Fruit fly (Drosophila melanogaster) whole organism: ENCODE data around the gene Cpr65Au.

Experiments used
- CG8478 ChIP-seq: fragments of >200 bp; optimal IDR thresholded peaks from 2 replicates; lab custom pipeline; 2018; ENCODE audit warnings: inconsistent platforms
- Dll ChIP-seq: fragments of >200 bp; optimal IDR thresholded peaks from 2 replicates; lab custom pipeline; 2017
- pan ChIP-seq: fragments of >200 bp; optimal IDR thresholded peaks from 2 replicates; lab custom pipeline; 2017
- usp ChIP-seq: fragments of >200 bp; optimal IDR thresholded peaks from 2 replicates; lab custom pipeline; 2017; ENCODE audit warnings: missing biosample characterization, missing genetic modification characterization, mixed read lengths

- TF ChIP-seq CG8478 (lab: Kevin White, UChicago): no peak
- no peak for TF ChIP-seq Dll
- no peak for TF ChIP-seq usp (GFP tag; lab: Kevin White, UChicago)
- no peak for TF ChIP-seq pan (lab: Kevin White, UChicago)
Measured at dm6 chr3L:6135174-6135573, 3.3 kb upstream of the Cpr65Au start, which contains the start of gene Lcp65Ag1.
